Worm (Caenorhabditis elegans) whole organism, L4 larva: Measurements from ENCODE around the gene dpy-9.
A peak's percentile ranks its signal among the peaks of the same experiment; 100 is the strongest.

Experiments
- D1046.2 ChIP-seq: fragments of 200-800 bp; sonication (Bioruptor generic); IDR thresholded peaks from 2 replicates; pipeline ENCODE4 v1.3.6; 2022; ENCODE audit warnings: missing genetic modification characterization, missing compliant biosample characterization
- F26F4.8 ChIP-seq: fragments of 200-800 bp; sonication (Bioruptor generic); conservative IDR thresholded peaks from 2 replicates; pipeline ENCODE4 v1.3.6; 2022; ENCODE audit warnings: missing genetic modification characterization, missing compliant biosample characterization
- F37D6.2 ChIP-seq: sonication (generic microtip); optimal IDR thresholded peaks from 2 replicates; lab custom pipeline; 2016; ENCODE audit warnings: mild to moderate bottlenecking, missing genetic modification characterization, missing compliant biosample characterization
- F49E8.2 ChIP-seq: sonication (generic microtip); optimal IDR thresholded peaks from 2 replicates; lab custom pipeline; 2016; ENCODE audit warnings: missing compliant biosample characterization, mild to moderate bottlenecking, missing genetic modification characterization, borderline replicate concordance
- R02D3.7 ChIP-seq: fragments of 150-350 bp; sonication (generic microtip); optimal IDR thresholded peaks from 3 replicates; lab custom pipeline; 2014; ENCODE audit warnings: missing biosample characterization, missing genetic modification characterization
- T20F7.1 ChIP-seq: fragments of 200-800 bp; sonication (Bioruptor generic); optimal IDR thresholded peaks from 2 replicates; lab custom pipeline; 2018; ENCODE audit warnings: mild to moderate bottlenecking, missing genetic modification characterization, missing compliant biosample characterization
- T26A8.4 ChIP-seq: fragments of 200-800 bp; sonication (Bioruptor generic); IDR thresholded peaks from 2 replicates; pipeline ENCODE4 v1.3.6; 2022; ENCODE audit warnings: missing genetic modification characterization, missing compliant biosample characterization
- Y48G9A.11 ChIP-seq: fragments of 200-800 bp; sonication (Bioruptor generic); IDR thresholded peaks from 2 replicates; pipeline ENCODE4 v1.3.6; 2022; ENCODE audit warnings: missing genetic modification reagents, missing genetic modification characterization, missing compliant biosample characterization
- Y75B8A.6 ChIP-seq: fragments of 200-800 bp; sonication (Bioruptor generic); IDR thresholded peaks from 2 replicates; pipeline ENCODE4 v1.3.6; 2022; ENCODE audit warnings: missing genetic modification reagents, missing genetic modification characterization, missing compliant biosample characterization
- ZK337.2 ChIP-seq: fragments of 200-800 bp; sonication (Bioruptor generic); IDR thresholded peaks from 2 replicates; pipeline ENCODE4 v1.3.6; 2022; ENCODE audit warnings: missing genetic modification reagents, missing genetic modification characterization, missing compliant biosample characterization
- attf-4 ChIP-seq: sonication (generic microtip); optimal IDR thresholded peaks from 3 replicates; lab custom pipeline; 2017; ENCODE audit warnings: missing biosample characterization, missing genetic modification characterization
- ceh-32 ChIP-seq: sonication (generic microtip); optimal IDR thresholded peaks from 2 replicates; lab custom pipeline; 2016; ENCODE audit warnings: mild to moderate bottlenecking, missing genetic modification characterization, missing compliant biosample characterization; ENCODE audit not compliant: poor library complexity
- ceh-62 ChIP-seq: sonication (generic microtip); optimal IDR thresholded peaks from 2 replicates; lab custom pipeline; 2017; ENCODE audit warnings: missing biosample characterization, missing genetic modification characterization
- ctbp-1 ChIP-seq: fragments of 200-800 bp; sonication (Bioruptor generic); IDR thresholded peaks from 2 replicates; pipeline ENCODE4 v1.3.6; 2022; ENCODE audit warnings: missing genetic modification reagents, missing genetic modification characterization, missing compliant biosample characterization
- daf-16 ChIP-seq, 3 experiments: sonication (generic microtip); optimal IDR thresholded peaks; 2 replicates each; lab custom pipeline; 2016 to 2017; ENCODE audit warnings: missing genetic modification characterization in 3 of 3, missing genetic modification reagents in 3 of 3, mild to moderate bottlenecking in 2 of 3, missing compliant biosample characterization in 2 of 3, missing biosample characterization in 1 of 3, moderate library complexity in 1 of 3
- daf-19 ChIP-seq: fragments of 200-800 bp; sonication (Bioruptor generic); conservative IDR thresholded peaks from 2 replicates; pipeline ENCODE4 v1.3.6; 2022; ENCODE audit warnings: missing genetic modification characterization, missing compliant biosample characterization
- dmd-6 ChIP-seq: fragments of 200-800 bp; sonication (Bioruptor generic); IDR thresholded peaks from 2 replicates; pipeline ENCODE4 v1.3.6; 2022; ENCODE audit warnings: missing genetic modification reagents, missing genetic modification characterization, missing compliant biosample characterization
- dmd-8 ChIP-seq: fragments of 200-800 bp; sonication (Bioruptor generic); IDR thresholded peaks from 2 replicates; pipeline ENCODE4 v1.3.6; 2022; ENCODE audit warnings: missing genetic modification characterization, missing compliant biosample characterization
- duxl-1 ChIP-seq: sonication (generic microtip); optimal IDR thresholded peaks from 2 replicates; lab custom pipeline; 2016; ENCODE audit warnings: mild to moderate bottlenecking, missing genetic modification characterization, moderate library complexity, missing compliant biosample characterization; ENCODE audit not compliant: poor library complexity
- egl-27 ChIP-seq: sonication (generic microtip); optimal IDR thresholded peaks from 3 replicates; lab custom pipeline; 2017; ENCODE audit warnings: missing biosample characterization, missing genetic modification reagents, missing genetic modification characterization
- fkh-10 ChIP-seq: fragments of 150-350 bp; optimal IDR thresholded peaks from 2 replicates; lab custom pipeline; 2014; ENCODE audit warnings: missing biosample characterization, missing genetic modification reagents, missing genetic modification characterization
- fos-1 ChIP-seq: fragments of 150-350 bp; optimal IDR thresholded peaks from 2 replicates; lab custom pipeline; 2014; ENCODE audit warnings: missing biosample characterization, missing genetic modification characterization
- gei-8 ChIP-seq: fragments of 200-800 bp; sonication (Bioruptor generic); optimal IDR thresholded peaks from 2 replicates; lab custom pipeline; 2018; ENCODE audit warnings: mild to moderate bottlenecking, missing genetic modification characterization, missing compliant biosample characterization
- hif-1 ChIP-seq, 2 experiments: sonication (generic microtip); optimal IDR thresholded peaks; 2 replicates each; lab custom pipeline; 2016 to 2017; ENCODE audit warnings: missing compliant biosample characterization in 2 of 2, missing genetic modification characterization in 2 of 2, missing genetic modification reagents in 2 of 2, missing genotype in 2 of 2, mild to moderate bottlenecking in 1 of 2
- hlh-11 ChIP-seq: fragments of 200-800 bp; sonication (Bioruptor generic); optimal IDR thresholded peaks from 2 replicates; lab custom pipeline; 2018; ENCODE audit warnings: mild to moderate bottlenecking, missing genetic modification characterization, missing compliant biosample characterization
- hlh-30 ChIP-seq: sonication (generic microtip); optimal IDR thresholded peaks from 2 replicates; lab custom pipeline; 2017; ENCODE audit warnings: antibody characterized with exemption, mild to moderate bottlenecking, missing genetic modification characterization, missing compliant biosample characterization; ENCODE audit not compliant: insufficient read depth
- hmg-1.1 ChIP-seq: fragments of 200-800 bp; sonication (Bioruptor generic); IDR thresholded peaks from 2 replicates; pipeline ENCODE4 v1.3.6; 2022; ENCODE audit warnings: missing genetic modification reagents, missing genetic modification characterization, missing compliant biosample characterization
- lin-1 ChIP-seq: fragments of 200-800 bp; sonication (Bioruptor generic); IDR thresholded peaks from 2 replicates; pipeline ENCODE4 v1.3.6; 2022; ENCODE audit warnings: missing genetic modification reagents, missing genetic modification characterization, missing compliant biosample characterization
- lin-15B ChIP-seq: fragments of 150-350 bp; sonication (generic microtip); optimal IDR thresholded peaks from 3 replicates; lab custom pipeline; 2014; ENCODE audit warnings: missing biosample characterization, missing genetic modification characterization
- lin-29 ChIP-seq: fragments of 200-800 bp; sonication (Bioruptor generic); IDR thresholded peaks from 2 replicates; pipeline ENCODE4 v1.3.6; 2022; ENCODE audit warnings: missing genetic modification reagents, missing genetic modification characterization, missing compliant biosample characterization
- lir-3 ChIP-seq: sonication (generic microtip); optimal IDR thresholded peaks from 2 replicates; lab custom pipeline; 2016; ENCODE audit warnings: mild to moderate bottlenecking, missing genetic modification characterization, missing compliant biosample characterization
- mdt-29 ChIP-seq: fragments of 200-800 bp; sonication (Bioruptor generic); IDR thresholded peaks from 2 replicates; pipeline ENCODE4 v1.3.6; 2022; ENCODE audit warnings: missing genetic modification reagents, missing genetic modification characterization, missing compliant biosample characterization
- mxl-2 ChIP-seq: fragments of 200-800 bp; sonication (Bioruptor generic); conservative IDR thresholded peaks from 2 replicates; pipeline ENCODE4 v1.3.6; 2022; ENCODE audit warnings: missing genetic modification reagents, missing genetic modification characterization, missing compliant biosample characterization
- nhr-10 ChIP-seq: fragments of 150-350 bp; optimal IDR thresholded peaks from 2 replicates; lab custom pipeline; 2014; ENCODE audit warnings: missing biosample characterization, missing genetic modification characterization
- nhr-111 ChIP-seq: fragments of 200-800 bp; sonication (Bioruptor generic); optimal IDR thresholded peaks from 2 replicates; lab custom pipeline; 2018; ENCODE audit warnings: mild to moderate bottlenecking, missing genetic modification characterization, missing compliant biosample characterization
- nhr-237 ChIP-seq: sonication (generic microtip); optimal IDR thresholded peaks from 2 replicates; lab custom pipeline; 2017; ENCODE audit warnings: missing biosample characterization, missing genetic modification characterization
- nhr-28 ChIP-seq: fragments of 150-350 bp; optimal IDR thresholded peaks from 2 replicates; lab custom pipeline; 2014; ENCODE audit warnings: missing biosample characterization, missing genetic modification characterization
- nhr-77 ChIP-seq: fragments of 150-350 bp; optimal IDR thresholded peaks from 2 replicates; lab custom pipeline; 2014; ENCODE audit warnings: missing biosample characterization, missing genetic modification characterization
- pha-4 ChIP-seq, 2 experiments: fragments of 150-350 bp in 1 of 2; fragments of 200-800 bp in 1 of 2; sonication (Bioruptor generic) in 1 of 2; IDR thresholded peaks in 1 of 2; optimal IDR thresholded peaks in 1 of 2; 2 replicates each; pipeline versions ENCODE4 v1.3.6 to Lab custom; 2014 to 2022; ENCODE audit warnings: missing genetic modification characterization in 2 of 2, missing genetic modification reagents in 2 of 2, missing biosample characterization in 1 of 2, missing compliant biosample characterization in 1 of 2
- php-3 ChIP-seq: fragments of 200-800 bp; sonication (Bioruptor generic); IDR thresholded peaks from 2 replicates; pipeline ENCODE4 v1.3.6; 2022; ENCODE audit warnings: missing genetic modification reagents, missing genetic modification characterization, missing compliant biosample characterization
- rbr-2 ChIP-seq: sonication (generic microtip); optimal IDR thresholded peaks from 2 replicates; lab custom pipeline; 2016; ENCODE audit warnings: missing genotype, missing genetic modification characterization, missing compliant biosample characterization
- saeg-2 ChIP-seq: fragments of 200-800 bp; sonication (Bioruptor generic); IDR thresholded peaks from 2 replicates; pipeline ENCODE4 v1.3.6; 2022; ENCODE audit warnings: missing genetic modification reagents, missing genetic modification characterization, missing compliant biosample characterization
- spr-1 ChIP-seq: sonication (generic microtip); optimal IDR thresholded peaks from 2 replicates; lab custom pipeline; 2016; ENCODE audit warnings: mild to moderate bottlenecking, missing genetic modification characterization, missing compliant biosample characterization
- tra-1 ChIP-seq: fragments of 200-800 bp; sonication (Bioruptor generic); IDR thresholded peaks from 2 replicates; pipeline ENCODE4 v1.3.6; 2022; ENCODE audit warnings: missing genetic modification reagents, missing genetic modification characterization, missing compliant biosample characterization
- unc-39 ChIP-seq: sonication (generic microtip); optimal IDR thresholded peaks from 2 replicates; lab custom pipeline; 2017; ENCODE audit warnings: missing biosample characterization, missing genetic modification characterization
- zag-1 ChIP-seq: fragments of 150-350 bp; optimal IDR thresholded peaks from 2 replicates; lab custom pipeline; 2014; ENCODE audit warnings: missing biosample characterization, missing genetic modification characterization
- zip-11 ChIP-seq: fragments of 200-800 bp; sonication (Bioruptor generic); IDR thresholded peaks from 2 replicates; pipeline ENCODE4 v1.3.6; 2022; ENCODE audit warnings: missing genetic modification characterization, missing compliant biosample characterization
- ztf-7 ChIP-seq: fragments of 150-350 bp; optimal IDR thresholded peaks from 2 replicates; lab custom pipeline; 2014; ENCODE audit warnings: missing biosample characterization, missing genetic modification characterization

Gene dpy-9

ce11 chrIV:295734-296201, 36.8 kb upstream of the dpy-9 start (continued):
- TF ChIP-seq ZK337.2 (GFP tag; lab: Robert Waterston, UW) (no peak), unc-39 (tag; lab: Kevin White, UChicago) (no peak), php-3 (peak; percentile 91), T26A8.4 (0 out of 2 replicates have a peak, but pooled peaks have one; percentile 31), ctbp-1 (GFP tag; lab: Robert Waterston, UW) (no peak), mxl-2 (peak; percentile 49; the same call in 1 of the 2 replicates), daf-19 (no peak), Y75B8A.6 (GFP tag; lab: Robert Waterston, UW) (0 out of 2 replicates have a peak, but pooled peaks have one; percentile 21), F49E8.2 (tag; lab: Kevin White, UChicago) (no peak), F37D6.2 (tag; lab: Kevin White, UChicago) (no peak), lir-3 (no peak), T20F7.1 (GFP tag; lab: Kevin White, UChicago) (peak; percentile 17), gei-8 (GFP tag; lab: Kevin White, UChicago) (peak; percentile 39), nhr-77 (tag; lab: Kevin White, UChicago) (peak; percentile 69), D1046.2 (GFP tag; lab: Robert Waterston, UW) (no peak), R02D3.7 (tag; lab: Kevin White, UChicago) (no peak), spr-1 (tag; lab: Kevin White, UChicago) (no peak), egl-27 (no peak), saeg-2 (0 out of 2 replicates have a peak, but pooled peaks have one; percentile 10), ztf-7 (no peak)

DNA sequence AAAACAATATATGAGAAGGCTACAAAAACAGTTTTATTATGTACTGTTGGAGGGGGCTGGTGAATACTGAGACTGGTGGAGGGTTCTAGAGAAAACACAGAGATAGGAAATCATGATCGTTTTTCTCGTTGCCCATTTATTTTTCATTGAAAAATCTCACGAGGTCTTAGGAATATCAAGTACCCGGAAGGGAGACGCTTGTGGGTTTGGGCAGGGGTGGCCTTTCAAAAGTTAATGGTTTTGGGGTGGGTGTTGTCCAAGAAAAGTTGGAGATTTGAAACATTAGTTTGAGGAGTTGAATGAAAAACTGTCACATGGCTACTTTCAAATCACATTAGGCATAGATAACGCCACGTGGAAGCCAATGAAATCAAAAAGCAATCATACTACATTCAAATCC, 35.7 kb upstream of the dpy-9 start:
- no peak for TF ChIP-seq daf-19
- no peak for TF ChIP-seq ZK337.2 (GFP tag; lab: Robert Waterston, UW)
- peak; percentile 6; the same call in 1 of the 2 replicates for TF ChIP-seq pha-4 (GFP tag; IDR thresholded peaks at IDR 0.05; lab: Robert Waterston, UW)
- TF ChIP-seq pha-4 (tag; optimal IDR thresholded peaks at IDR 0.05; lab: Kevin White, UChicago) = no peak
- TF ChIP-seq fkh-10 (GFP tag; lab: Kevin White, UChicago) = no peak
- no peak for TF ChIP-seq F26F4.8
- TF ChIP-seq hlh-30 (tag; lab: Kevin White, UChicago) = peak; percentile 35
- peak; percentile 30 for TF ChIP-seq hlh-11
- TF ChIP-seq nhr-10 (tag; lab: Kevin White, UChicago) = no peak
- no peak for TF ChIP-seq mdt-29 (GFP tag; lab: Robert Waterston, UW)
- TF ChIP-seq php-3 = 0 out of 2 replicates have a peak, but pooled peaks have one; percentile 12
- peak; percentile 54 for TF ChIP-seq nhr-28 (tag; lab: Kevin White, UChicago)
- no peak for TF ChIP-seq ceh-32 (tag; lab: Kevin White, UChicago)
- TF ChIP-seq lin-29 (GFP tag; lab: Robert Waterston, UW) = no peak
- 0 out of 2 replicates have a peak, but pooled peaks have one; percentile 31 for TF ChIP-seq dmd-8 (GFP tag; lab: Robert Waterston, UW)
- no peak for TF ChIP-seq T20F7.1 (GFP tag; lab: Kevin White, UChicago)
- no peak for TF ChIP-seq daf-16 (GFP tag; optimal IDR thresholded peaks at IDR 0.05; lab: Kevin White, UChicago)
- TF ChIP-seq daf-16 (tag; optimal IDR thresholded peaks at IDR 0.05; lab: Kevin White, UChicago) = peak; percentile 20
- no peak for TF ChIP-seq Y48G9A.11 (GFP tag; lab: Robert Waterston, UW)
- TF ChIP-seq zip-11 = no peak
- 0 out of 2 replicates have a peak, but pooled peaks have one; percentile 14 for TF ChIP-seq hmg-1.1 (GFP tag; lab: Robert Waterston, UW)
- no peak for TF ChIP-seq nhr-111
- 0 out of 2 replicates have a peak, but pooled peaks have one; percentile 6 for TF ChIP-seq tra-1 (GFP tag; lab: Robert Waterston, UW)
- peak; percentile 38; the same call in 1 of the 2 replicates for TF ChIP-seq lin-1 (GFP tag; lab: Robert Waterston, UW)
- no peak for TF ChIP-seq lin-15B
- TF ChIP-seq dmd-6 (GFP tag; lab: Robert Waterston, UW) = peak; percentile 14; the same call in 1 of the 2 replicates
- TF ChIP-seq attf-4 (tag; lab: Kevin White, UChicago) = no peak
- no peak for TF ChIP-seq F37D6.2 (tag; lab: Kevin White, UChicago)
- no peak for TF ChIP-seq hif-1 (tag; optimal IDR thresholded peaks at IDR 0.05; lab: Kevin White, UChicago)
- no peak for TF ChIP-seq zag-1
- TF ChIP-seq T26A8.4 = peak; percentile 28; the same call in 1 of the 2 replicates
- no peak for TF ChIP-seq ceh-62 (tag; lab: Kevin White, UChicago)
- TF ChIP-seq rbr-2 (tag; lab: Kevin White, UChicago) = no peak
- TF ChIP-seq nhr-237 (tag; lab: Kevin White, UChicago) = no peak
- TF ChIP-seq duxl-1 (tag; lab: Kevin White, UChicago) = peak; percentile 25
- no peak for TF ChIP-seq fos-1 (tag; lab: Kevin White, UChicago)
